Fruit fly (Drosophila melanogaster) whole organism, embryonic: ENCODE data around the gene Pisd.

Experiments
- CG10462 ChIP-seq: fragments of 200-800 bp; sonication (Bioruptor generic); optimal IDR thresholded peaks from 2 replicates; lab custom pipeline; 2016; ENCODE audit warnings: missing biosample characterization, missing genetic modification characterization
- CG10979 ChIP-seq: fragments of 200-800 bp; sonication (Bioruptor generic); optimal IDR thresholded peaks from 2 replicates; lab custom pipeline; 2018; ENCODE audit warnings: missing biosample characterization, mild to moderate bottlenecking, missing genetic modification characterization, moderate library complexity
- CG14667 ChIP-seq: fragments of 200-800 bp; sonication (Bioruptor generic); IDR thresholded peaks from 2 replicates; pipeline ENCODE4 v1.3.6; 2022; ENCODE audit warnings: missing biosample characterization, missing genetic modification characterization
- CG1603 ChIP-seq: fragments of 200-800 bp; sonication (Bioruptor generic); optimal IDR thresholded peaks from 2 replicates; lab custom pipeline; 2019; ENCODE audit warnings: missing biosample characterization, mild to moderate bottlenecking, missing genetic modification characterization, moderate library complexity
- CG17612 ChIP-seq: fragments of 200-800 bp; sonication (Bioruptor generic); IDR thresholded peaks from 2 replicates; pipeline ENCODE4 v1.3.6; 2022; ENCODE audit warnings: missing biosample characterization, missing genetic modification characterization
- CG1832 ChIP-seq: fragments of 200-800 bp; sonication (Bioruptor generic); optimal IDR thresholded peaks from 2 replicates; lab custom pipeline; 2017; ENCODE audit warnings: missing biosample characterization, mild to moderate bottlenecking, missing genetic modification characterization, inconsistent platforms
- CG2199 ChIP-seq: fragments of 200-800 bp; sonication (Bioruptor generic); IDR thresholded peaks from 3 replicates; pipeline ENCODE4 v1.3.6; 2022; ENCODE audit warnings: missing biosample characterization, missing genetic modification characterization
- CG31224 ChIP-seq: fragments of 200-800 bp; sonication (Bioruptor generic); IDR thresholded peaks from 2 replicates; pipeline ENCODE4 v1.3.6; 2022; ENCODE audit warnings: missing biosample characterization, missing genetic modification characterization
- CG4282 ChIP-seq: fragments of 200-800 bp; sonication (Bioruptor generic); optimal IDR thresholded peaks from 2 replicates; lab custom pipeline; 2016; ENCODE audit warnings: missing biosample characterization, missing genetic modification characterization
- CG4424 ChIP-seq: fragments of 200-800 bp; sonication (Bioruptor generic); optimal IDR thresholded peaks from 3 replicates; lab custom pipeline; 2016; ENCODE audit warnings: missing biosample characterization, missing genetic modification characterization
- CG6791 ChIP-seq: fragments of 200-800 bp; sonication (Bioruptor generic); IDR thresholded peaks from 3 replicates; pipeline ENCODE4 v1.3.6; 2022; ENCODE audit warnings: missing biosample characterization, missing genetic modification characterization; ENCODE audit not compliant: partially characterized antibody
- CG8290 ChIP-seq, 3 experiments: fragments of 200-800 bp; sonication (Bioruptor generic); optimal IDR thresholded peaks; 2 replicates each; lab custom pipeline; 2016 to 2019; ENCODE audit warnings: missing biosample characterization in 3 of 3, missing genetic modification characterization in 3 of 3, mild to moderate bottlenecking in 2 of 3, moderate library complexity in 1 of 3
- CG9437 ChIP-seq: fragments of 200-800 bp; sonication (Bioruptor generic); optimal IDR thresholded peaks from 2 replicates; lab custom pipeline; 2018; ENCODE audit warnings: missing biosample characterization, mild to moderate bottlenecking, missing genetic modification characterization
- CG9797 ChIP-seq: fragments of 200-800 bp; sonication (Bioruptor generic); optimal IDR thresholded peaks from 3 replicates; lab custom pipeline; 2018; ENCODE audit warnings: missing biosample characterization, mild to moderate bottlenecking, missing genetic modification characterization
- D ChIP-seq, 2 experiments: fragments of 200-800 bp in 1 of 2; fragments of >200 bp in 1 of 2; sonication (Bioruptor generic) in 1 of 2; optimal IDR thresholded peaks; 2 replicates in 1 of 2; 3 replicates in 1 of 2; lab custom pipeline; 2017; ENCODE audit warnings: mild to moderate bottlenecking in 1 of 2, missing biosample characterization in 1 of 2, missing genetic modification characterization in 1 of 2, missing genetic modification reagents in 1 of 2
- Dbx ChIP-seq: fragments of 200-800 bp; sonication (Bioruptor generic); IDR thresholded peaks from 3 replicates; pipeline ENCODE4 v1.3.6; 2022; ENCODE audit warnings: missing biosample characterization, missing genetic modification characterization
- Drgx ChIP-seq: fragments of 200-800 bp; sonication (Bioruptor generic); IDR thresholded peaks from 2 replicates; pipeline ENCODE4 v1.3.6; 2022; ENCODE audit warnings: missing biosample characterization, missing genetic modification characterization
- Gsc ChIP-seq: fragments of 200-800 bp; sonication (Bioruptor generic); IDR thresholded peaks from 2 replicates; pipeline ENCODE4 v1.3.6; 2022; ENCODE audit warnings: missing biosample characterization, missing genetic modification characterization
- Hand ChIP-seq: fragments of 200-800 bp; sonication (Bioruptor generic); optimal IDR thresholded peaks from 2 replicates; lab custom pipeline; 2017; ENCODE audit warnings: mild to moderate bottlenecking, missing biosample characterization, missing genetic modification reagents, missing genetic modification characterization
- Mad ChIP-seq: fragments of 200-800 bp; sonication (Bioruptor generic); optimal IDR thresholded peaks from 2 replicates; lab custom pipeline; 2016; ENCODE audit warnings: missing biosample characterization, missing genetic modification characterization
- NC2α ChIP-seq: fragments of 200-800 bp; sonication (Bioruptor generic); optimal IDR thresholded peaks from 2 replicates; lab custom pipeline; 2016; ENCODE audit warnings: missing biosample characterization, missing genetic modification characterization
- TFAM ChIP-seq: fragments of 200-800 bp; sonication (Bioruptor generic); optimal IDR thresholded peaks from 2 replicates; lab custom pipeline; 2017; ENCODE audit warnings: missing biosample characterization, missing genetic modification characterization, inconsistent platforms
- Tbp ChIP-seq: fragments of >200 bp; optimal IDR thresholded peaks from 2 replicates; lab custom pipeline; 2018; ENCODE audit warnings: missing biosample characterization, missing genetic modification characterization
- Usf ChIP-seq: fragments of 200-800 bp; sonication (Bioruptor generic); optimal IDR thresholded peaks from 2 replicates; lab custom pipeline; 2017; ENCODE audit warnings: missing genotype, missing biosample characterization, missing genetic modification characterization
- amos ChIP-seq: fragments of 200-800 bp; sonication (Bioruptor generic); IDR thresholded peaks from 2 replicates; pipeline ENCODE4 v1.3.6; 2022; ENCODE audit warnings: missing biosample characterization, missing genetic modification characterization; ENCODE audit not compliant: partially characterized antibody
- ap ChIP-seq: fragments of 200-800 bp; sonication (Bioruptor generic); IDR thresholded peaks from 2 replicates; pipeline ENCODE4 v1.3.6; 2022; ENCODE audit warnings: missing biosample characterization, missing genetic modification characterization
- bbx ChIP-seq: fragments of 200-800 bp; sonication (Bioruptor generic); IDR thresholded peaks from 2 replicates; pipeline ENCODE4 v1.3.6; 2022; ENCODE audit warnings: missing biosample characterization, missing genetic modification characterization; ENCODE audit not compliant: partially characterized antibody
- bowl ChIP-seq: fragments of 200-800 bp; sonication (Bioruptor generic); IDR thresholded peaks from 2 replicates; pipeline ENCODE4 v1.3.6; 2022; ENCODE audit warnings: missing biosample characterization, missing genetic modification characterization
- cato ChIP-seq: fragments of 200-800 bp; sonication (Bioruptor generic); optimal IDR thresholded peaks from 2 replicates; lab custom pipeline; 2016; ENCODE audit warnings: missing biosample characterization, missing genetic modification characterization, borderline replicate concordance
- cg ChIP-seq: fragments of 200-800 bp; sonication (Bioruptor generic); optimal IDR thresholded peaks from 3 replicates; lab custom pipeline; 2019; ENCODE audit warnings: missing biosample characterization, mild to moderate bottlenecking, missing genetic modification characterization, moderate library complexity
- ci ChIP-seq: fragments of 200-800 bp; sonication (Bioruptor generic); IDR thresholded peaks from 3 replicates; pipeline ENCODE4 v1.3.6; 2022; ENCODE audit warnings: missing biosample characterization, missing genetic modification characterization
- da ChIP-seq: fragments of 200-800 bp; sonication (Bioruptor generic); optimal IDR thresholded peaks from 2 replicates; lab custom pipeline; 2016; ENCODE audit warnings: missing biosample characterization, missing genetic modification characterization
- en ChIP-seq: fragments of 200-800 bp; sonication (Bioruptor generic); optimal IDR thresholded peaks from 2 replicates; lab custom pipeline; 2016; ENCODE audit warnings: missing biosample characterization, missing genetic modification characterization
- exex ChIP-seq: fragments of 200-800 bp; sonication (Bioruptor generic); optimal IDR thresholded peaks from 4 replicates; lab custom pipeline; 2018; ENCODE audit warnings: missing biosample characterization, mild to moderate bottlenecking, missing genetic modification characterization, moderate library complexity
- fd96Cb ChIP-seq: fragments of 200-800 bp; sonication (Bioruptor generic); optimal IDR thresholded peaks from 2 replicates; lab custom pipeline; 2018; ENCODE audit warnings: missing biosample characterization, mild to moderate bottlenecking, missing genetic modification characterization, moderate library complexity
- gce ChIP-seq: fragments of 200-800 bp; sonication (Bioruptor generic); IDR thresholded peaks from 3 replicates; pipeline ENCODE4 v1.3.6; 2022; ENCODE audit warnings: missing biosample characterization, missing genetic modification characterization
- hbn ChIP-seq: fragments of 200-800 bp; sonication (Bioruptor generic); IDR thresholded peaks from 2 replicates; pipeline ENCODE4 v1.3.6; 2022; ENCODE audit warnings: missing biosample characterization, missing genetic modification characterization; ENCODE audit not compliant: partially characterized antibody
- hth ChIP-seq: fragments of >200 bp; optimal IDR thresholded peaks from 2 replicates; lab custom pipeline; 2017; ENCODE audit warnings: inconsistent platforms
- kah ChIP-seq: fragments of 200-800 bp; sonication (Bioruptor generic); optimal IDR thresholded peaks from 2 replicates; lab custom pipeline; 2018; ENCODE audit warnings: missing biosample characterization, mild to moderate bottlenecking, missing genetic modification characterization
- kay ChIP-seq: fragments of 200-800 bp; sonication (Bioruptor generic); optimal IDR thresholded peaks from 2 replicates; lab custom pipeline; 2016; ENCODE audit warnings: missing biosample characterization, missing genetic modification characterization
- kni ChIP-seq: fragments of 200-800 bp; sonication (Bioruptor generic); optimal IDR thresholded peaks from 3 replicates; lab custom pipeline; 2017; ENCODE audit warnings: mild to moderate bottlenecking, missing biosample characterization, missing genetic modification reagents, missing genetic modification characterization
- org-1 ChIP-seq: fragments of 200-800 bp; sonication (Bioruptor generic); optimal IDR thresholded peaks from 2 replicates; lab custom pipeline; 2017; ENCODE audit warnings: missing biosample characterization, missing genetic modification characterization
- peb ChIP-seq: fragments of 200-800 bp; sonication (Bioruptor generic); IDR thresholded peaks from 2 replicates; pipeline ENCODE4 v1.3.6; 2022; ENCODE audit warnings: missing biosample characterization, missing genetic modification characterization
- phol ChIP-seq: fragments of 200-800 bp; sonication (Bioruptor generic); optimal IDR thresholded peaks from 3 replicates; lab custom pipeline; 2018; ENCODE audit warnings: missing biosample characterization, mild to moderate bottlenecking, missing genetic modification characterization, moderate library complexity
- pum ChIP-seq: fragments of 200-800 bp; sonication (Bioruptor generic); optimal IDR thresholded peaks from 2 replicates; lab custom pipeline; 2016; ENCODE audit warnings: missing biosample characterization, missing genetic modification characterization
- rib ChIP-seq: fragments of 200-800 bp; sonication (Bioruptor generic); IDR thresholded peaks from 2 replicates; pipeline ENCODE4 v1.3.6; 2022; ENCODE audit warnings: missing biosample characterization, missing genetic modification characterization
- ssp ChIP-seq: fragments of 200-800 bp; sonication (Bioruptor generic); IDR thresholded peaks from 2 replicates; pipeline ENCODE4 v1.3.6; 2022; ENCODE audit warnings: missing biosample characterization, missing genetic modification characterization
- zf30C ChIP-seq: fragments of 200-800 bp; sonication (Bioruptor generic); optimal IDR thresholded peaks from 3 replicates; lab custom pipeline; 2018; ENCODE audit warnings: missing biosample characterization, mild to moderate bottlenecking, missing genetic modification characterization
- zfh1 ChIP-seq: fragments of 200-800 bp; sonication (Bioruptor generic); IDR thresholded peaks from 3 replicates; pipeline ENCODE4 v1.3.6; 2022; ENCODE audit warnings: missing biosample characterization, missing genetic modification characterization

Pisd gene

dm6 chr3R:24031019-24031824, 19.4 kb upstream of the Pisd start (continued):
- TF ChIP-seq amos (GFP tag; lab: Robert Waterston, UW) = peak; percentile 31; the same call in 1 of the 2 replicates
- no peak for TF ChIP-seq CG10462 (GFP tag; lab: Kevin White, UChicago)
- no peak for TF ChIP-seq fd96Cb (tag; lab: Kevin White, UChicago)
- no peak for TF ChIP-seq CG9437 (GFP tag; lab: Kevin White, UChicago)
- TF ChIP-seq NC2α (GFP tag; lab: Kevin White, UChicago) = no peak
- TF ChIP-seq ap (GFP tag; lab: Robert Waterston, UW) = no peak
- TF ChIP-seq hbn (GFP tag; lab: Robert Waterston, UW) = no peak
- TF ChIP-seq D (optimal IDR thresholded peaks at IDR 0.05; lab: Kevin White, UChicago) = peak; percentile 27
- no peak for TF ChIP-seq D (GFP tag; optimal IDR thresholded peaks at IDR 0.05; lab: Kevin White, UChicago)
- no peak for TF ChIP-seq bowl (GFP tag; lab: Robert Waterston, UW)
- TF ChIP-seq Gsc (GFP tag; lab: Robert Waterston, UW) = no peak
- peak; percentile 65 for TF ChIP-seq Drgx (GFP tag; lab: Robert Waterston, UW)
- no peak for TF ChIP-seq Tbp (GFP tag; lab: Kevin White, UChicago)
- peak; percentile 80 for TF ChIP-seq zf30C
- TF ChIP-seq CG1832 = peak; percentile 51
- no peak for TF ChIP-seq CG8290 (GFP tag; optimal IDR thresholded peaks at IDR 0.05; lab: Kevin White, UChicago)
- peak in 1 of 2 experiments; percentile 32 for TF ChIP-seq CG8290 (tag; optimal IDR thresholded peaks at IDR 0.05; lab: Kevin White, UChicago)
- TF ChIP-seq CG14667 (GFP tag; lab: Robert Waterston, UW) = no peak
- no peak for TF ChIP-seq cato (GFP tag; lab: Kevin White, UChicago)
- peak; percentile 24; the same call in 1 of the 3 replicates for TF ChIP-seq gce (GFP tag; lab: Robert Waterston, UW)
- no peak for TF ChIP-seq CG4424 (GFP tag; lab: Kevin White, UChicago)
- no peak for TF ChIP-seq CG31224
- no peak for TF ChIP-seq CG2199 (GFP tag; lab: Robert Waterston, UW)
- TF ChIP-seq Dbx (GFP tag; lab: Robert Waterston, UW) = peak; percentile 54; the same call in 1 of the 3 replicates
- no peak for TF ChIP-seq pum (GFP tag; lab: Kevin White, UChicago)
- no peak for TF ChIP-seq Hand (GFP tag; lab: Kevin White, UChicago)
- no peak for TF ChIP-seq peb (GFP tag; lab: Robert Waterston, UW)
- TF ChIP-seq TFAM (GFP tag; lab: Kevin White, UChicago) = no peak
- TF ChIP-seq kni = peak; percentile 28
- no peak for TF ChIP-seq kah (GFP tag; lab: Kevin White, UChicago)
- peak; percentile 24; the same call in 1 of the 3 replicates for TF ChIP-seq zfh1 (GFP tag; lab: Robert Waterston, UW)
- no peak for TF ChIP-seq exex (tag; lab: Kevin White, UChicago)
- no peak for TF ChIP-seq CG10979 (tag; lab: Kevin White, UChicago)
- TF ChIP-seq Mad = no peak
- TF ChIP-seq rib (GFP tag; lab: Robert Waterston, UW) = peak; percentile 98
- peak; percentile 33; the same call in 1 of the 2 replicates for TF ChIP-seq bbx
- TF ChIP-seq da (GFP tag; lab: Kevin White, UChicago) = no peak
- no peak for TF ChIP-seq CG9797
- TF ChIP-seq org-1 = no peak
- TF ChIP-seq CG4282 = no peak
- TF ChIP-seq CG17612 (GFP tag; lab: Robert Waterston, UW) = no peak
- TF ChIP-seq ci = no peak; the same call in 2 of the 3 replicates
- TF ChIP-seq cg = peak; percentile 85
- no peak for TF ChIP-seq phol (tag; lab: Kevin White, UChicago)
- TF ChIP-seq hth (lab: Kevin White, UChicago) = no peak
- TF ChIP-seq Usf (GFP tag; lab: Kevin White, UChicago) = no peak
- TF ChIP-seq kay (GFP tag; lab: Kevin White, UChicago) = no peak
- TF ChIP-seq ssp = no peak
- no peak for TF ChIP-seq en (GFP tag; lab: Kevin White, UChicago)
- no peak for TF ChIP-seq CG1603 (tag; lab: Kevin White, UChicago)
- no peak for TF ChIP-seq CG6791 (GFP tag; lab: Robert Waterston, UW)
